Worm (Caenorhabditis elegans) whole organism, L2 larva: ENCODE results near the gene T25D1.1.

Source experiments
- F13H6.1 ChIP-seq: sonication (generic microtip); optimal IDR thresholded peaks from 2 replicates; lab custom pipeline; 2016; ENCODE audit warnings: missing genetic modification characterization, missing compliant biosample characterization
- ZK546.5 ChIP-seq: sonication (generic microtip); optimal IDR thresholded peaks from 2 replicates; lab custom pipeline; 2017; ENCODE audit warnings: missing biosample characterization, missing genetic modification characterization
- egl-27 ChIP-seq: sonication (generic microtip); optimal IDR thresholded peaks from 3 replicates; lab custom pipeline; 2017; ENCODE audit warnings: missing biosample characterization, missing genetic modification reagents, missing genetic modification characterization
- elt-1 ChIP-seq: fragments of 150-350 bp; optimal IDR thresholded peaks from 2 replicates; lab custom pipeline; 2014; ENCODE audit warnings: missing biosample characterization, missing genetic modification characterization
- fos-1 ChIP-seq: fragments of 150-350 bp; optimal IDR thresholded peaks from 2 replicates; lab custom pipeline; 2014; ENCODE audit warnings: missing biosample characterization, missing genetic modification characterization
- lin-39 ChIP-seq: fragments of 150-350 bp; optimal IDR thresholded peaks from 2 replicates; lab custom pipeline; 2014; ENCODE audit warnings: missing biosample characterization, missing genetic modification reagents, missing genetic modification characterization
- nhr-21 ChIP-seq: fragments of 150-350 bp; optimal IDR thresholded peaks from 2 replicates; lab custom pipeline; 2014; ENCODE audit warnings: missing biosample characterization, missing genetic modification characterization
- skn-1 ChIP-seq: sonication (generic microtip); optimal IDR thresholded peaks from 2 replicates; lab custom pipeline; 2017; ENCODE audit warnings: missing biosample characterization, missing genetic modification characterization
- sma-9 ChIP-seq, 2 experiments: fragments of 150-350 bp in 1 of 2; sonication (generic microtip) in 1 of 2; optimal IDR thresholded peaks; 2 replicates each; lab custom pipeline; 2014 to 2016; ENCODE audit warnings: missing genetic modification characterization in 2 of 2, mild to moderate bottlenecking in 1 of 2, missing biosample characterization in 1 of 2, missing compliant biosample characterization in 1 of 2, missing genetic modification reagents in 1 of 2, moderate library complexity in 1 of 2
- snpc-4 ChIP-seq: fragments of 150-350 bp; optimal IDR thresholded peaks from 2 replicates; lab custom pipeline; 2014; ENCODE audit warnings: missing biosample characterization, missing genetic modification characterization
- unc-39 ChIP-seq: fragments of 150-350 bp; optimal IDR thresholded peaks from 2 replicates; lab custom pipeline; 2014; ENCODE audit warnings: missing biosample characterization, missing genetic modification characterization
- unc-62 ChIP-seq: fragments of 150-350 bp; optimal IDR thresholded peaks from 2 replicates; lab custom pipeline; 2014; ENCODE audit warnings: missing biosample characterization, missing genetic modification reagents, missing genetic modification characterization
- zag-1 ChIP-seq: fragments of 150-350 bp; optimal IDR thresholded peaks from 2 replicates; lab custom pipeline; 2014; ENCODE audit warnings: missing biosample characterization, missing genetic modification characterization
- ztf-4 ChIP-seq: fragments of 150-350 bp; optimal IDR thresholded peaks from 2 replicates; lab custom pipeline; 2014; ENCODE audit warnings: missing biosample characterization, missing genetic modification characterization

DNA sequence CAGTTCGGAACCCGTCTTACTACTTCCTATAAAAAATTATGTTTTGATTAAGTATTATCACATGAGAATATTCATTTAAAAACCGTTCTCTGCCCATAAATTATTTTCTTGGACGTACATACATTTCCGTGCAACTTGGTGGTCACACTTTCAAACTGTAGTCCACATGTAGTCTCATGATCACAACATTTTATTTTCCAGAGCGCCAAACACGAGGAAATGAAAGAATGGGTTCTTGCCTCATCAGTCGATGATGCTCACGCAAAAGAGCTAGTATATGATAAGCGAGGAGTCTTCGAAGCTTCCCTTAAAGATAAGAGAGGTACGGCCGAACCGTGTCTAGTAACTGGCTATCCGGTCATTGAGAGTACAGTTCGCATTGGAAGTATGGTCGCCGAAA is 30.9 kb downstream of the T25D1.1 start:
- TF ChIP-seq fos-1 (tag; lab: Kevin White, UChicago), result peak; percentile 50
- TF ChIP-seq elt-1 (tag; lab: Kevin White, UChicago), result no peak
- TF ChIP-seq skn-1 (tag; lab: Kevin White, UChicago), result no peak
- TF ChIP-seq unc-62 (GFP tag; lab: Kevin White, UChicago), result no peak
- TF ChIP-seq egl-27, result no peak
- TF ChIP-seq nhr-21, result no peak
- TF ChIP-seq zag-1 (tag; lab: Kevin White, UChicago), result no peak
- TF ChIP-seq sma-9 (GFP tag; optimal IDR thresholded peaks at IDR 0.05; lab: Kevin White, UChicago), result peak; percentile 54
- TF ChIP-seq sma-9 (tag; optimal IDR thresholded peaks at IDR 0.05; lab: Kevin White, UChicago), result no peak
- no peak for TF ChIP-seq ZK546.5
- no peak for TF ChIP-seq unc-39 (tag; lab: Kevin White, UChicago)
- no peak for TF ChIP-seq F13H6.1 (tag; lab: Kevin White, UChicago)
- TF ChIP-seq ztf-4 (tag; lab: Kevin White, UChicago), result no peak
- TF ChIP-seq lin-39 (tag; lab: Kevin White, UChicago), result no peak
- TF ChIP-seq snpc-4 (tag; lab: Kevin White, UChicago), result no peak
